Fruit fly (Drosophila melanogaster) whole organism, embryonic: ENCODE data around the gene uncNacbeta.
A peak's percentile ranks its signal among the peaks of the same experiment; 100 is the strongest.

Experiments used
- Adf1 ChIP-seq: fragments of 200-800 bp; sonication (Bioruptor generic); IDR thresholded peaks from 2 replicates; pipeline ENCODE4 v1.3.6; 2022; ENCODE audit warnings: missing biosample characterization, missing genetic modification characterization
- Atf6 ChIP-seq: fragments of 200-800 bp; sonication (Bioruptor generic); IDR thresholded peaks from 2 replicates; pipeline ENCODE4 v1.3.6; 2022; ENCODE audit warnings: missing biosample characterization, missing genetic modification characterization
- CG10147 ChIP-seq: fragments of 200-800 bp; sonication (Bioruptor generic); optimal IDR thresholded peaks from 2 replicates; lab custom pipeline; 2019; ENCODE audit warnings: missing biosample characterization, mild to moderate bottlenecking, missing genetic modification characterization, moderate library complexity
- CG10274 ChIP-seq: fragments of 200-800 bp; sonication (Bioruptor generic); optimal IDR thresholded peaks from 3 replicates; lab custom pipeline; 2017; ENCODE audit warnings: missing biosample characterization, mild to moderate bottlenecking, missing genetic modification characterization
- CG10462 ChIP-seq: fragments of 200-800 bp; sonication (Bioruptor generic); optimal IDR thresholded peaks from 2 replicates; lab custom pipeline; 2016; ENCODE audit warnings: missing biosample characterization, missing genetic modification characterization
- CG12155 ChIP-seq: fragments of 200-800 bp; sonication (Bioruptor generic); optimal IDR thresholded peaks from 3 replicates; lab custom pipeline; 2016; ENCODE audit warnings: missing biosample characterization, missing genetic modification characterization
- CG15479 ChIP-seq: fragments of 200-800 bp; sonication (Bioruptor generic); optimal IDR thresholded peaks from 3 replicates; lab custom pipeline; 2019; ENCODE audit warnings: missing biosample characterization, mild to moderate bottlenecking, missing genetic modification characterization, moderate library complexity
- CG15696 ChIP-seq: fragments of 200-800 bp; sonication (Bioruptor generic); optimal IDR thresholded peaks from 2 replicates; lab custom pipeline; 2019; ENCODE audit warnings: missing biosample characterization, mild to moderate bottlenecking, missing genetic modification characterization, moderate library complexity
- CG16863 ChIP-seq: fragments of 200-800 bp; sonication (Bioruptor generic); optimal IDR thresholded peaks from 3 replicates; lab custom pipeline; 2016; ENCODE audit warnings: missing biosample characterization, missing genetic modification characterization
- CG17829 ChIP-seq: fragments of 200-800 bp; optimal IDR thresholded peaks from 2 replicates; lab custom pipeline; 2019; ENCODE audit warnings: missing biosample characterization, mild to moderate bottlenecking, missing genetic modification characterization, moderate library complexity
- CG1792 ChIP-seq: fragments of 200-800 bp; sonication (Bioruptor generic); optimal IDR thresholded peaks from 2 replicates; lab custom pipeline; 2016; ENCODE audit warnings: missing biosample characterization, missing genetic modification characterization
- CG2889 ChIP-seq: fragments of 200-800 bp; sonication (Bioruptor generic); IDR thresholded peaks from 3 replicates; pipeline ENCODE4 v1.3.6; 2022; ENCODE audit warnings: missing biosample characterization, missing genetic modification characterization
- CG30020 ChIP-seq: fragments of 200-800 bp; optimal IDR thresholded peaks from 2 replicates; lab custom pipeline; 2019; ENCODE audit warnings: missing biosample characterization, mild to moderate bottlenecking, missing genetic modification characterization, moderate library complexity
- CG34224 ChIP-seq: fragments of 200-800 bp; sonication (Bioruptor generic); IDR thresholded peaks from 3 replicates; pipeline ENCODE4 v1.3.6; 2022; ENCODE audit warnings: missing biosample characterization, missing genetic modification characterization; ENCODE audit not compliant: partially characterized antibody
- CG3838 ChIP-seq: fragments of 200-800 bp; sonication (Bioruptor generic); optimal IDR thresholded peaks from 3 replicates; lab custom pipeline; 2016; ENCODE audit warnings: missing biosample characterization, missing genetic modification characterization
- CG8944 ChIP-seq: fragments of 200-800 bp; sonication (Bioruptor generic); optimal IDR thresholded peaks from 3 replicates; lab custom pipeline; 2016; ENCODE audit warnings: missing biosample characterization, missing genetic modification characterization
- D ChIP-seq, 2 experiments: fragments of 200-800 bp in 1 of 2; fragments of >200 bp in 1 of 2; sonication (Bioruptor generic) in 1 of 2; optimal IDR thresholded peaks; 2 replicates in 1 of 2; 3 replicates in 1 of 2; lab custom pipeline; 2017; ENCODE audit warnings: mild to moderate bottlenecking in 1 of 2, missing biosample characterization in 1 of 2, missing genetic modification characterization in 1 of 2, missing genetic modification reagents in 1 of 2
- Dip3 ChIP-seq: fragments of 200-800 bp; sonication (Bioruptor generic); optimal IDR thresholded peaks from 3 replicates; lab custom pipeline; 2016; ENCODE audit warnings: missing biosample characterization, missing genetic modification characterization
- Fer2 ChIP-seq: fragments of 200-800 bp; sonication (Bioruptor generic); optimal IDR thresholded peaks from 2 replicates; lab custom pipeline; 2018; ENCODE audit warnings: missing biosample characterization, mild to moderate bottlenecking, missing genetic modification characterization, moderate library complexity
- H15 ChIP-seq: fragments of 200-800 bp; sonication (Bioruptor generic); IDR thresholded peaks from 3 replicates; pipeline ENCODE4 v1.3.6; 2022; ENCODE audit warnings: missing biosample characterization, missing genetic modification characterization
- HmgD ChIP-seq: fragments of 200-800 bp; sonication (Bioruptor generic); optimal IDR thresholded peaks from 3 replicates; lab custom pipeline; 2016; ENCODE audit warnings: missing biosample characterization, missing genetic modification characterization
- MBD-R2 ChIP-seq: fragments of 200-800 bp; sonication (Bioruptor generic); IDR thresholded peaks from 2 replicates; pipeline ENCODE4 v1.3.6; 2022; ENCODE audit warnings: missing biosample characterization, missing genetic modification characterization
- Nf-YA ChIP-seq: fragments of 200-800 bp; sonication (Bioruptor generic); IDR thresholded peaks from 2 replicates; pipeline ENCODE4 v1.3.6; 2022; ENCODE audit warnings: missing biosample characterization, missing genetic modification characterization
- PHDP ChIP-seq: fragments of 200-800 bp; sonication (Bioruptor generic); optimal IDR thresholded peaks from 3 replicates; lab custom pipeline; 2018; ENCODE audit warnings: missing biosample characterization, mild to moderate bottlenecking, missing genetic modification characterization, moderate library complexity
- Rx ChIP-seq: fragments of 200-800 bp; sonication (Bioruptor generic); IDR thresholded peaks from 2 replicates; pipeline ENCODE4 v1.3.6; 2022; ENCODE audit warnings: missing biosample characterization, missing genetic modification characterization
- Ssrp ChIP-seq: fragments of 200-800 bp; sonication (Bioruptor generic); optimal IDR thresholded peaks from 2 replicates; lab custom pipeline; 2018; ENCODE audit warnings: missing biosample characterization, mild to moderate bottlenecking, missing genetic modification characterization, moderate library complexity
- ap ChIP-seq: fragments of 200-800 bp; sonication (Bioruptor generic); IDR thresholded peaks from 2 replicates; pipeline ENCODE4 v1.3.6; 2022; ENCODE audit warnings: missing biosample characterization, missing genetic modification characterization
- cad ChIP-seq: fragments of >200 bp; optimal IDR thresholded peaks from 2 replicates; lab custom pipeline; 2017; ENCODE audit warnings: missing biosample characterization, missing genetic modification characterization
- chm ChIP-seq: fragments of 200-800 bp; sonication (Bioruptor generic); IDR thresholded peaks from 2 replicates; pipeline ENCODE4 v1.3.6; 2022; ENCODE audit warnings: missing biosample characterization, missing genetic modification characterization
- crp ChIP-seq, 2 experiments: fragments of 200-800 bp; sonication (Bioruptor generic); optimal IDR thresholded peaks; 2 replicates in 1 of 2; 3 replicates in 1 of 2; lab custom pipeline; 2017; ENCODE audit warnings: missing biosample characterization in 2 of 2, missing genetic modification characterization in 2 of 2, mild to moderate bottlenecking in 1 of 2, moderate library complexity in 1 of 2
- disco-r ChIP-seq: fragments of 200-800 bp; sonication (Bioruptor generic); optimal IDR thresholded peaks from 2 replicates; lab custom pipeline; 2016; ENCODE audit warnings: missing biosample characterization, missing genetic modification characterization
- dmrt99B ChIP-seq: fragments of 200-800 bp; sonication (Bioruptor generic); optimal IDR thresholded peaks from 2 replicates; lab custom pipeline; 2018; ENCODE audit warnings: missing biosample characterization, mild to moderate bottlenecking, missing genetic modification characterization, moderate library complexity
- dysf ChIP-seq: fragments of 200-800 bp; sonication (Bioruptor generic); IDR thresholded peaks from 3 replicates; pipeline ENCODE4 v1.3.6; 2022; ENCODE audit warnings: missing biosample characterization, missing genetic modification characterization
- grn ChIP-seq: fragments of 200-800 bp; sonication (Bioruptor generic); optimal IDR thresholded peaks from 3 replicates; lab custom pipeline; 2017; ENCODE audit warnings: missing biosample characterization, missing genetic modification characterization
- gsb ChIP-seq: fragments of 200-800 bp; sonication (Bioruptor generic); IDR thresholded peaks from 2 replicates; pipeline ENCODE4 v1.3.6; 2022; ENCODE audit warnings: missing biosample characterization, missing genetic modification characterization
- gsb-n ChIP-seq: fragments of 200-800 bp; sonication (Bioruptor generic); optimal IDR thresholded peaks from 3 replicates; lab custom pipeline; 2018; ENCODE audit warnings: missing biosample characterization, mild to moderate bottlenecking, missing genetic modification characterization
- klu ChIP-seq: fragments of 200-800 bp; sonication (Bioruptor generic); IDR thresholded peaks from 2 replicates; pipeline ENCODE4 v1.3.6; 2022; ENCODE audit warnings: missing biosample characterization, missing genetic modification characterization
- nmo ChIP-seq: fragments of 200-800 bp; sonication (Bioruptor generic); optimal IDR thresholded peaks from 2 replicates; lab custom pipeline; 2018; ENCODE audit warnings: missing biosample characterization, mild to moderate bottlenecking, missing genetic modification characterization, moderate library complexity
- pho ChIP-seq: fragments of 200-800 bp; sonication (Bioruptor generic); optimal IDR thresholded peaks from 2 replicates; lab custom pipeline; 2016; ENCODE audit warnings: missing biosample characterization, missing genetic modification characterization
- slou ChIP-seq: fragments of 200-800 bp; sonication (Bioruptor generic); optimal IDR thresholded peaks from 3 replicates; lab custom pipeline; 2016; ENCODE audit warnings: missing biosample characterization, missing genetic modification characterization
- sqz ChIP-seq: fragments of 200-800 bp; sonication (Bioruptor generic); optimal IDR thresholded peaks from 3 replicates; lab custom pipeline; 2018; ENCODE audit warnings: missing biosample characterization, mild to moderate bottlenecking, missing genetic modification characterization
- tio ChIP-seq: fragments of 200-800 bp; sonication (Bioruptor generic); optimal IDR thresholded peaks from 2 replicates; lab custom pipeline; 2017; ENCODE audit warnings: missing biosample characterization, missing genetic modification characterization, inconsistent platforms
- tup ChIP-seq: fragments of 200-800 bp; sonication (Bioruptor generic); optimal IDR thresholded peaks from 2 replicates; lab custom pipeline; 2016; ENCODE audit warnings: missing biosample characterization, mild to moderate bottlenecking, missing genetic modification characterization, moderate library complexity
- unc-4 ChIP-seq: fragments of 200-800 bp; sonication (Bioruptor generic); IDR thresholded peaks from 2 replicates; pipeline ENCODE4 v1.3.6; 2022; ENCODE audit warnings: missing biosample characterization, missing genetic modification characterization; ENCODE audit not compliant: partially characterized antibody
- wdn ChIP-seq: fragments of 200-800 bp; sonication (Bioruptor generic); IDR thresholded peaks from 2 replicates; pipeline ENCODE4 v1.3.6; 2022; ENCODE audit warnings: missing biosample characterization, missing genetic modification characterization
- z ChIP-seq: fragments of 200-800 bp; sonication (Bioruptor generic); IDR thresholded peaks from 3 replicates; pipeline ENCODE4 v1.3.6; 2022; ENCODE audit warnings: missing biosample characterization, missing genetic modification characterization

uncNacbeta gene

DNA sequence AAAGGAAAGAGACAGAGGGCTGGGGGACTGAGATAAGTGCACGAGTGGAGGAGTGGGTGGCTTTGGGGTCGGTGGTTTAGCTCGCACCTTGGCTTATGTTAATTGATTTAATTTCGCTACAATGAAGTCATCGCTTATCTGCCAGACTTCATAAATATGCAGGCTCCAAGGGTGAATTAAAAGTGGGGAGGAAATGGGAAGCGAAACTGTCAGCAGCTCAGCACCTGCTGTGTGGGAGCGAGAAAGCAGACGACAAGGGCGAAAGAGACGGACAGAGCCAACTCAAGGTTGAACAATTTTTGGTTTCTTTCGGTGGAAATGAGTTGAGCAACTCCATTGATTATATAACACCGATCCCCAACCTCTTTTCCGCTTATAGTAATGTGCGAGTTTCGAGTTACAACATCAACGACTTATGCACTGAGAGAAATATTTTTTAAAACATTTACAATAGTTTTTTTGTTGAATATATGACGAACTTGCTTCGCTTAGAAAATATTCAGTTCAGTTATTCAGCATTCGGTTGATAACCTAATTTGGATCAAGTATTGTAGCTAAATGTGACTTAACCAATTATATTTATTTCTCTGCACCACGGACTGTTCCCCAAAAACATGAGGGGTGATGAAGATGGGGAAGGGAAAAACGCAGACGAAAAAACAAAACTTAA is 43.2 kb downstream of the uncNacbeta start (continued):
- TF ChIP-seq Adf1 (GFP tag; lab: Robert Waterston, UW), result 0 out of 2 replicates have a peak, but pooled peaks have one; percentile 10
- peak; percentile 80; the same call in 2 of the 3 replicates for TF ChIP-seq H15 (GFP tag; lab: Robert Waterston, UW)
- peak; percentile 63 for TF ChIP-seq slou (GFP tag; lab: Kevin White, UChicago)
- TF ChIP-seq pho (GFP tag; lab: Kevin White, UChicago), result peak; percentile 60
- no peak for TF ChIP-seq CG34224
- TF ChIP-seq dmrt99B (tag; lab: Kevin White, UChicago), result peak; percentile 96
- TF ChIP-seq tup, result peak; percentile 67
- TF ChIP-seq gsb (GFP tag; lab: Robert Waterston, UW), result peak; percentile 22; the same call in 1 of the 2 replicates
- TF ChIP-seq CG30020 (tag; lab: Kevin White, UChicago), result peak; percentile 56
- no peak for TF ChIP-seq MBD-R2
- no peak for TF ChIP-seq D (optimal IDR thresholded peaks at IDR 0.05; lab: Kevin White, UChicago)
- TF ChIP-seq D (GFP tag; optimal IDR thresholded peaks at IDR 0.05; lab: Kevin White, UChicago), result peak; percentile 77
- TF ChIP-seq CG15696, result peak; percentile 68
- peak; percentile 61 for TF ChIP-seq CG10147 (GFP tag; lab: Kevin White, UChicago)
- peak; percentile 38; the same call in 1 of the 2 replicates for TF ChIP-seq wdn (GFP tag; lab: Robert Waterston, UW)
- TF ChIP-seq chm (GFP tag; lab: Robert Waterston, UW), result peak; percentile 93
- TF ChIP-seq nmo, result peak; percentile 94
- peak; percentile 74 for TF ChIP-seq CG8944 (GFP tag; lab: Kevin White, UChicago)
- peak; percentile 11 for TF ChIP-seq Fer2 (tag; lab: Kevin White, UChicago)
- peak; percentile 80 for TF ChIP-seq tio (GFP tag; lab: Kevin White, UChicago)
- TF ChIP-seq grn (GFP tag; lab: Kevin White, UChicago), result no peak
- TF ChIP-seq Rx (GFP tag; lab: Robert Waterston, UW), result peak; percentile 89
- TF ChIP-seq HmgD (GFP tag; lab: Kevin White, UChicago), result peak; percentile 65
- peak in 1 of 2 experiments; percentile 49 for TF ChIP-seq crp (GFP tag; optimal IDR thresholded peaks at IDR 0.05; lab: Kevin White, UChicago)
- peak; percentile 40 for TF ChIP-seq Dip3
- peak; percentile 63; the same call in 1 of the 2 replicates for TF ChIP-seq Nf-YA (GFP tag; lab: Robert Waterston, UW)
- TF ChIP-seq CG16863 (GFP tag; lab: Kevin White, UChicago), result peak; percentile 77
- no peak for TF ChIP-seq sqz (GFP tag; lab: Kevin White, UChicago)
- TF ChIP-seq unc-4 (GFP tag; lab: Robert Waterston, UW), result no peak
- peak; percentile 90 for TF ChIP-seq Ssrp (tag; lab: Kevin White, UChicago)
- peak; percentile 83 for TF ChIP-seq CG17829
- TF ChIP-seq CG2889 (GFP tag; lab: Robert Waterston, UW), result peak; percentile 56; the same call in 1 of the 3 replicates
- peak; percentile 48; the same call in 1 of the 3 replicates for TF ChIP-seq z (GFP tag; lab: Robert Waterston, UW)
- peak; percentile 94 for TF ChIP-seq gsb-n (tag; lab: Kevin White, UChicago)
- no peak for TF ChIP-seq cad
- TF ChIP-seq dysf (GFP tag; lab: Robert Waterston, UW), result peak; percentile 86
- TF ChIP-seq CG3838 (GFP tag; lab: Kevin White, UChicago), result peak; percentile 69
- TF ChIP-seq disco-r, result peak; percentile 75
- TF ChIP-seq CG12155 (GFP tag; lab: Kevin White, UChicago), result peak; percentile 76
- peak; percentile 79 for TF ChIP-seq CG10462 (GFP tag; lab: Kevin White, UChicago)
- no peak for TF ChIP-seq CG15479 (GFP tag; lab: Kevin White, UChicago)
- TF ChIP-seq CG1792 (GFP tag; lab: Kevin White, UChicago), result peak; percentile 57
- TF ChIP-seq CG10274 (GFP tag; lab: Kevin White, UChicago), result peak; percentile 27
- no peak for TF ChIP-seq Atf6 (GFP tag; lab: Robert Waterston, UW)
- peak; percentile 87 for TF ChIP-seq ap (GFP tag; lab: Robert Waterston, UW)
- TF ChIP-seq klu (GFP tag; lab: Robert Waterston, UW), result peak; percentile 65
- TF ChIP-seq PHDP, result peak; percentile 86
